Worm (Caenorhabditis elegans) whole organism, L1 larva: ENCODE data around the gene rml-3.
A peak's percentile ranks its signal among the peaks of the same experiment; 100 is the strongest.

Source experiments
- C16A3.4 ChIP-seq: fragments of 150-350 bp; optimal IDR thresholded peaks from 2 replicates; lab custom pipeline; 2014; ENCODE audit warnings: missing biosample characterization, missing genetic modification characterization
- C34B4.2 ChIP-seq: sonication (generic microtip); optimal IDR thresholded peaks from 2 replicates; lab custom pipeline; 2017; ENCODE audit warnings: mild to moderate bottlenecking, missing genetic modification characterization, missing compliant biosample characterization
- aly-2 ChIP-seq: fragments of 150-350 bp; optimal IDR thresholded peaks from 2 replicates; lab custom pipeline; 2014; ENCODE audit warnings: missing biosample characterization, missing genetic modification characterization
- ama-1 ChIP-seq: fragments of 150-350 bp; optimal IDR thresholded peaks from 2 replicates; lab custom pipeline; 2014
- ceh-8 ChIP-seq: fragments of 200-800 bp; sonication (Bioruptor generic); optimal IDR thresholded peaks from 2 replicates; lab custom pipeline; 2018; ENCODE audit warnings: mild to moderate bottlenecking, missing genetic modification characterization, moderate library complexity, missing compliant biosample characterization
- ceh-82 ChIP-seq, 3 experiments: fragments of 150-350 bp in 1 of 3; sonication (generic microtip) in 2 of 3; optimal IDR thresholded peaks; 2 replicates each; lab custom pipeline; 2014 to 2017; ENCODE audit warnings: missing biosample characterization in 3 of 3, missing genetic modification characterization in 3 of 3
- ceh-88 ChIP-seq: fragments of 200-800 bp; sonication (Bioruptor generic); IDR thresholded peaks from 2 replicates; pipeline ENCODE4 v1.3.6; 2022; ENCODE audit warnings: missing genetic modification characterization, missing compliant biosample characterization
- dpl-1 ChIP-seq, 3 experiments: fragments of 150-350 bp in 2 of 3; sonication (generic microtip) in 1 of 3; optimal IDR thresholded peaks; 2 replicates each; lab custom pipeline; 2014 to 2017; ENCODE audit warnings: missing biosample characterization in 3 of 3, missing genetic modification characterization in 3 of 3, missing genetic modification reagents in 3 of 3
- egl-13 ChIP-seq: sonication (generic microtip); optimal IDR thresholded peaks from 2 replicates; lab custom pipeline; 2016; ENCODE audit warnings: missing genotype, missing genetic modification reagents, missing genetic modification characterization, missing compliant biosample characterization
- egl-27 ChIP-seq, 2 experiments: fragments of 150-350 bp in 1 of 2; sonication (generic microtip); optimal IDR thresholded peaks; 3 replicates each; lab custom pipeline; 2017 to 2018; ENCODE audit warnings: missing biosample characterization in 2 of 2, missing genetic modification characterization in 2 of 2, missing genetic modification reagents in 2 of 2
- elt-2 ChIP-seq: sonication (generic microtip); optimal IDR thresholded peaks from 2 replicates; lab custom pipeline; 2016; ENCODE audit warnings: missing genetic modification characterization, mild to moderate bottlenecking, inconsistent platforms, missing compliant biosample characterization, missing genetic modification reagents
- elt-3 ChIP-seq, 6 experiments: fragments of 150-350 bp in 1 of 6; sonication (generic microtip); optimal IDR thresholded peaks; 2 replicates each; lab custom pipeline; 2017 to 2018; ENCODE audit warnings: missing biosample characterization in 6 of 6, missing genetic modification characterization in 6 of 6, inconsistent platforms in 1 of 6
- ets-5 ChIP-seq: fragments of 200-800 bp; sonication (Bioruptor generic); IDR thresholded peaks from 2 replicates; pipeline ENCODE4 v1.3.6; 2022; ENCODE audit warnings: missing genetic modification characterization, missing compliant biosample characterization
- fkh-8 ChIP-seq: sonication (generic microtip); optimal IDR thresholded peaks from 2 replicates; lab custom pipeline; 2016; ENCODE audit warnings: mild to moderate bottlenecking, missing genetic modification characterization, missing compliant biosample characterization
- hlh-17 ChIP-seq: fragments of 200-800 bp; sonication (Bioruptor generic); optimal IDR thresholded peaks from 2 replicates; lab custom pipeline; 2018; ENCODE audit warnings: missing genetic modification characterization, mild to moderate bottlenecking, missing compliant biosample characterization, moderate library complexity, borderline replicate concordance
- jun-1 ChIP-seq: fragments of 150-350 bp; optimal IDR thresholded peaks from 2 replicates; lab custom pipeline; 2014; ENCODE audit warnings: missing biosample characterization, missing genetic modification reagents, missing genetic modification characterization
- lin-14 ChIP-seq: fragments of 200-800 bp; sonication (Bioruptor generic); optimal IDR thresholded peaks from 2 replicates; lab custom pipeline; 2018; ENCODE audit warnings: mild to moderate bottlenecking, missing genetic modification characterization, moderate library complexity, missing compliant biosample characterization
- lin-35 ChIP-seq, 2 experiments: fragments of 150-350 bp; optimal IDR thresholded peaks; 2 replicates each; lab custom pipeline; 2014; ENCODE audit warnings: missing biosample characterization in 2 of 2, missing genetic modification characterization in 2 of 2, missing genetic modification reagents in 2 of 2
- lin-39 ChIP-seq: fragments of 150-350 bp; optimal IDR thresholded peaks from 2 replicates; lab custom pipeline; 2014; ENCODE audit warnings: missing biosample characterization, missing genetic modification reagents, missing genetic modification characterization
- lsy-2 ChIP-seq, 2 experiments: fragments of 150-350 bp; optimal IDR thresholded peaks; 2 replicates each; lab custom pipeline; 2014; ENCODE audit warnings: missing biosample characterization in 2 of 2, missing genetic modification characterization in 2 of 2
- mdl-1 ChIP-seq, 2 experiments: fragments of 150-350 bp; optimal IDR thresholded peaks; 2 replicates each; lab custom pipeline; 2014 to 2017; ENCODE audit warnings: missing biosample characterization in 2 of 2, missing genetic modification characterization in 2 of 2, inconsistent platforms in 1 of 2
- mep-1 ChIP-seq: fragments of 150-350 bp; optimal IDR thresholded peaks from 2 replicates; lab custom pipeline; 2014; ENCODE audit warnings: missing biosample characterization, missing genetic modification characterization
- nhr-12 ChIP-seq: sonication (generic microtip); optimal IDR thresholded peaks from 2 replicates; lab custom pipeline; 2017; ENCODE audit warnings: missing biosample characterization, missing genetic modification characterization
- nhr-20 ChIP-seq: sonication (generic microtip); optimal IDR thresholded peaks from 2 replicates; lab custom pipeline; 2016; ENCODE audit warnings: mild to moderate bottlenecking, missing genetic modification characterization, missing compliant biosample characterization
- nhr-47 ChIP-seq: sonication (generic microtip); optimal IDR thresholded peaks from 2 replicates; lab custom pipeline; 2016; ENCODE audit warnings: mild to moderate bottlenecking, missing genetic modification characterization, moderate library complexity, missing compliant biosample characterization
- nhr-71 ChIP-seq: sonication (generic microtip); optimal IDR thresholded peaks from 2 replicates; lab custom pipeline; 2016; ENCODE audit warnings: mild to moderate bottlenecking, missing genetic modification characterization, moderate library complexity, missing compliant biosample characterization
- nhr-76 ChIP-seq: sonication (generic microtip); optimal IDR thresholded peaks from 2 replicates; lab custom pipeline; 2017; ENCODE audit warnings: missing biosample characterization, missing genetic modification characterization
- nhr-77 ChIP-seq: fragments of 150-350 bp; optimal IDR thresholded peaks from 2 replicates; lab custom pipeline; 2014; ENCODE audit warnings: missing biosample characterization, missing genetic modification characterization
- nhr-85 ChIP-seq: sonication (generic microtip); peaks from one replicate; lab custom pipeline; 2016; ENCODE audit warnings: missing genetic modification characterization, inconsistent platforms, missing compliant biosample characterization
- nhr-90 ChIP-seq: sonication (generic microtip); optimal IDR thresholded peaks from 2 replicates; lab custom pipeline; 2016; ENCODE audit warnings: mild to moderate bottlenecking, missing genetic modification characterization, missing compliant biosample characterization; ENCODE audit not compliant: poor library complexity
- pag-3 ChIP-seq: sonication (generic microtip); optimal IDR thresholded peaks from 2 replicates; lab custom pipeline; 2017; ENCODE audit warnings: missing genetic modification characterization, mild to moderate bottlenecking, missing compliant biosample characterization, antibody characterized with exemption, borderline replicate concordance; ENCODE audit not compliant: insufficient read depth
- pax-3 ChIP-seq: fragments of 200-800 bp; sonication (Bioruptor generic); optimal IDR thresholded peaks from 2 replicates; lab custom pipeline; 2018; ENCODE audit warnings: mild to moderate bottlenecking, missing genetic modification characterization, moderate library complexity, missing compliant biosample characterization
- skn-1 ChIP-seq: fragments of 150-350 bp; optimal IDR thresholded peaks from 2 replicates; lab custom pipeline; 2014; ENCODE audit warnings: missing biosample characterization, missing genetic modification characterization
- snpc-4 ChIP-seq: fragments of 150-350 bp; optimal IDR thresholded peaks from 2 replicates; lab custom pipeline; 2014; ENCODE audit warnings: missing biosample characterization, missing genetic modification characterization
- snu-23 ChIP-seq: sonication (generic microtip); optimal IDR thresholded peaks from 2 replicates; lab custom pipeline; 2016; ENCODE audit warnings: missing genetic modification characterization, missing compliant biosample characterization
- swsn-7 ChIP-seq: sonication (generic microtip); optimal IDR thresholded peaks from 2 replicates; lab custom pipeline; 2016; ENCODE audit warnings: missing genetic modification characterization, missing compliant biosample characterization
- tbx-2 ChIP-seq: sonication (generic microtip); optimal IDR thresholded peaks from 2 replicates; lab custom pipeline; 2016; ENCODE audit warnings: missing genetic modification characterization, missing compliant biosample characterization
- tlp-1 ChIP-seq: fragments of 150-350 bp; optimal IDR thresholded peaks from 2 replicates; lab custom pipeline; 2014; ENCODE audit warnings: missing biosample characterization, missing genetic modification characterization
- unc-62 ChIP-seq: fragments of 150-350 bp; optimal IDR thresholded peaks from 2 replicates; lab custom pipeline; 2014; ENCODE audit warnings: missing biosample characterization, missing genetic modification reagents, missing genetic modification characterization
- unc-86 ChIP-seq: sonication (generic microtip); optimal IDR thresholded peaks from 2 replicates; lab custom pipeline; 2016; ENCODE audit warnings: missing genetic modification characterization, missing compliant biosample characterization
- xbp-1 ChIP-seq: sonication (generic microtip); optimal IDR thresholded peaks from 2 replicates; lab custom pipeline; 2016; ENCODE audit warnings: missing genetic modification characterization, missing compliant biosample characterization
- zip-4 ChIP-seq: fragments of 200-800 bp; sonication (Bioruptor generic); optimal IDR thresholded peaks from 2 replicates; lab custom pipeline; 2018; ENCODE audit warnings: mild to moderate bottlenecking, missing genetic modification characterization, moderate library complexity, missing compliant biosample characterization
- ztf-11 ChIP-seq, 2 experiments: sonication (generic microtip); optimal IDR thresholded peaks; 2 replicates each; lab custom pipeline; 2016 to 2017; ENCODE audit warnings: missing genetic modification characterization in 2 of 2, missing biosample characterization in 1 of 2, missing compliant biosample characterization in 1 of 2
- ztf-4 ChIP-seq: fragments of 150-350 bp; optimal IDR thresholded peaks from 2 replicates; lab custom pipeline; 2014; ENCODE audit warnings: missing biosample characterization, missing genetic modification characterization

The rml-3 gene

ce11 chrX:6273772-6274171 is 34.9 kb upstream of the rml-3 start:
- no peak for TF ChIP-seq ztf-11 (tag; optimal IDR thresholded peaks at IDR 0.05; lab: Kevin White, UChicago)
- no peak for TF ChIP-seq ceh-8 (GFP tag; lab: Kevin White, UChicago)

- TF ChIP-seq nhr-20 (tag; lab: Kevin White, UChicago) (peak; percentile 4), elt-2 (tag; lab: Kevin White, UChicago) (peak; percentile 83), lin-35 (GFP tag; optimal IDR thresholded peaks at IDR 0.05; lab: Kevin White, UChicago) (peak in 1 of 2 experiments; percentile 38), nhr-85 (tag; lab: Kevin White, UChicago) (no peak), nhr-71 (tag; lab: Kevin White, UChicago) (peak; percentile 41)
Measured at ce11 chrX:6271718-6272117, 32.9 kb upstream of the rml-3 start, which contains the start of gene lro-1. Gene lro-1 (plus strand): TSS chrX:6272089.

ce11 chrX:6266739-6267138 is 27.9 kb upstream of the rml-3 start, which contains the start of gene W05H9.2:
Gene W05H9.2 (plus strand): TSS chrX:6267039.
- no peak for TF ChIP-seq nhr-12
- no peak for TF ChIP-seq ceh-88 (GFP tag; lab: Robert Waterston, UW)
- no peak for TF ChIP-seq elt-3 (tag; optimal IDR thresholded peaks at IDR 0.05; lab: Kevin White, UChicago)
- no peak for TF ChIP-seq ama-1 (lab: Kevin White, UChicago)
- TF ChIP-seq egl-13 = no peak

- TF ChIP-seq jun-1 = no peak
- peak; percentile 34 for TF ChIP-seq mep-1 (tag; lab: Kevin White, UChicago)
- TF ChIP-seq skn-1 (tag; lab: Kevin White, UChicago) = no peak
- no peak for TF ChIP-seq tbx-2 (tag; lab: Kevin White, UChicago)
- TF ChIP-seq dpl-1 (GFP tag; optimal IDR thresholded peaks at IDR 0.05; lab: Kevin White, UChicago) = no peak
- TF ChIP-seq ama-1 (lab: Kevin White, UChicago) = no peak
- peak; percentile 4 for TF ChIP-seq nhr-20 (tag; lab: Kevin White, UChicago)
- TF ChIP-seq egl-27 (tag; optimal IDR thresholded peaks at IDR 0.05; lab: Kevin White, UChicago) = no peak
- peak in 1 of 3 experiments; percentile 18 for TF ChIP-seq ceh-82 (tag; optimal IDR thresholded peaks at IDR 0.05; lab: Kevin White, UChicago)
- TF ChIP-seq C16A3.4 (tag; lab: Kevin White, UChicago) = no peak
- no peak for TF ChIP-seq hlh-17 (GFP tag; lab: Kevin White, UChicago)
- TF ChIP-seq snpc-4 (tag; lab: Kevin White, UChicago) = peak; percentile 15
- TF ChIP-seq snu-23 (GFP tag; lab: Kevin White, UChicago) = peak; percentile 40
- TF ChIP-seq xbp-1 = peak; percentile 12
- TF ChIP-seq unc-62 = no peak
- TF ChIP-seq mdl-1 (tag; optimal IDR thresholded peaks at IDR 0.05; lab: Kevin White, UChicago) = peak in 1 of 2 experiments; percentile 2
- TF ChIP-seq ceh-8 (GFP tag; lab: Kevin White, UChicago) = no peak
- no peak for TF ChIP-seq nhr-77 (tag; lab: Kevin White, UChicago)
- TF ChIP-seq lin-35 (GFP tag; optimal IDR thresholded peaks at IDR 0.05; lab: Kevin White, UChicago) = peak in 1 of 2 experiments; percentile 23
- TF ChIP-seq fkh-8 (tag; lab: Kevin White, UChicago) = peak; percentile 31
- TF ChIP-seq nhr-90 (tag; lab: Kevin White, UChicago) = no peak
- TF ChIP-seq swsn-7 (tag; lab: Kevin White, UChicago) = peak; percentile 27
- TF ChIP-seq pax-3 (tag; lab: Kevin White, UChicago) = no peak
- peak; percentile 22 for TF ChIP-seq egl-13
- no peak for TF ChIP-seq ets-5 (GFP tag; lab: Robert Waterston, UW)
- TF ChIP-seq ztf-11 (tag; optimal IDR thresholded peaks at IDR 0.05; lab: Kevin White, UChicago) = peak in 1 of 2 experiments; percentile 59
- TF ChIP-seq nhr-47 = peak; percentile 10
- no peak for TF ChIP-seq elt-2 (tag; lab: Kevin White, UChicago)
- TF ChIP-seq tlp-1 (tag; lab: Kevin White, UChicago) = no peak
- peak; percentile 86 for TF ChIP-seq lin-14 (GFP tag; lab: Kevin White, UChicago)
- TF ChIP-seq unc-86 (tag; lab: Kevin White, UChicago) = peak; percentile 40
- TF ChIP-seq C34B4.2 (tag; lab: Kevin White, UChicago) = no peak
- TF ChIP-seq pag-3 = no peak
- no peak for TF ChIP-seq ztf-4 (tag; lab: Kevin White, UChicago)
- TF ChIP-seq nhr-71 (tag; lab: Kevin White, UChicago) = peak; percentile 30
- TF ChIP-seq lsy-2 (tag; optimal IDR thresholded peaks at IDR 0.05; lab: Kevin White, UChicago) = peak in 1 of 2 experiments; percentile 12
- no peak for TF ChIP-seq aly-2
- TF ChIP-seq nhr-76 (tag; lab: Kevin White, UChicago) = no peak
- TF ChIP-seq zip-4 = no peak
- no peak for TF ChIP-seq lin-39 (tag; lab: Kevin White, UChicago)
Measured at ce11 chrX:6263194-6263698, 24.4 kb upstream of the rml-3 start, which contains the start of gene W05H9.4. Gene W05H9.4 (plus strand): TSS chrX:6263648.
